Fruit fly (Drosophila melanogaster) whole organism, embryonic: ENCODE data around the gene CG42269.

Source experiments
- Bdp1 ChIP-seq: fragments of 200-800 bp; sonication (Bioruptor generic); optimal IDR thresholded peaks from 3 replicates; lab custom pipeline; 2016; ENCODE audit warnings: missing biosample characterization, missing genetic modification characterization
- Bgb ChIP-seq: fragments of 200-800 bp; sonication (Bioruptor generic); IDR thresholded peaks from 2 replicates; pipeline ENCODE4 v1.3.6; 2022; ENCODE audit warnings: missing biosample characterization, missing genetic modification characterization; ENCODE audit not compliant: partially characterized antibody
- CG10543 ChIP-seq: fragments of 200-800 bp; sonication (Bioruptor generic); optimal IDR thresholded peaks from 3 replicates; lab custom pipeline; 2017; ENCODE audit warnings: missing biosample characterization, mild to moderate bottlenecking, missing genetic modification characterization, moderate library complexity
- CG10565 ChIP-seq: fragments of 200-800 bp; sonication (Bioruptor generic); optimal IDR thresholded peaks from 3 replicates; lab custom pipeline; 2016; ENCODE audit warnings: missing biosample characterization, mild to moderate bottlenecking, missing genetic modification characterization
- CG12769 ChIP-seq: fragments of 200-800 bp; sonication (Bioruptor generic); optimal IDR thresholded peaks from 2 replicates; lab custom pipeline; 2019; ENCODE audit warnings: missing biosample characterization, mild to moderate bottlenecking, missing genetic modification characterization, moderate library complexity
- CG14014 ChIP-seq: fragments of 200-800 bp; sonication (Bioruptor generic); IDR thresholded peaks from 2 replicates; pipeline ENCODE4 v1.3.6; 2022; ENCODE audit warnings: missing biosample characterization, missing genetic modification characterization
- CG15011 ChIP-seq: fragments of 200-800 bp; sonication (Bioruptor generic); optimal IDR thresholded peaks from 3 replicates; lab custom pipeline; 2018; ENCODE audit warnings: missing biosample characterization, mild to moderate bottlenecking, missing genetic modification characterization
- CG15601 ChIP-seq: fragments of 200-800 bp; sonication (Bioruptor generic); optimal IDR thresholded peaks from 3 replicates; lab custom pipeline; 2019; ENCODE audit warnings: missing biosample characterization, mild to moderate bottlenecking, missing genetic modification characterization, moderate library complexity
- CG17912 ChIP-seq: fragments of 200-800 bp; sonication (Bioruptor generic); optimal IDR thresholded peaks from 2 replicates; lab custom pipeline; 2018; ENCODE audit warnings: missing biosample characterization, mild to moderate bottlenecking, missing genetic modification characterization
- CG31388 ChIP-seq: fragments of 200-800 bp; sonication (Bioruptor generic); optimal IDR thresholded peaks from 2 replicates; lab custom pipeline; 2016; ENCODE audit warnings: missing biosample characterization, missing genetic modification characterization
- CG3995 ChIP-seq: fragments of 200-800 bp; sonication (Bioruptor generic); optimal IDR thresholded peaks from 3 replicates; lab custom pipeline; 2016; ENCODE audit warnings: missing biosample characterization, missing genetic modification characterization
- CG4282 ChIP-seq: fragments of 200-800 bp; sonication (Bioruptor generic); optimal IDR thresholded peaks from 2 replicates; lab custom pipeline; 2016; ENCODE audit warnings: missing biosample characterization, missing genetic modification characterization
- CG4328 ChIP-seq: fragments of 200-800 bp; sonication (Bioruptor generic); optimal IDR thresholded peaks from 3 replicates; lab custom pipeline; 2017; ENCODE audit warnings: missing biosample characterization, missing genetic modification reagents, missing genetic modification characterization
- CG5953 ChIP-seq: fragments of 200-800 bp; sonication (Bioruptor generic); IDR thresholded peaks from 2 replicates; pipeline ENCODE4 v1.3.6; 2022; ENCODE audit warnings: missing biosample characterization, missing genetic modification characterization
- CG7372 ChIP-seq: fragments of 200-800 bp; sonication (Bioruptor generic); IDR thresholded peaks from 2 replicates; pipeline ENCODE4 v1.3.6; 2022; ENCODE audit warnings: missing biosample characterization, missing genetic modification characterization
- CG7745 ChIP-seq: fragments of 200-800 bp; sonication (Bioruptor generic); optimal IDR thresholded peaks from 2 replicates; lab custom pipeline; 2018; ENCODE audit warnings: missing biosample characterization, mild to moderate bottlenecking, missing genetic modification characterization, moderate library complexity
- CG8281 ChIP-seq: fragments of 200-800 bp; sonication (Bioruptor generic); optimal IDR thresholded peaks from 2 replicates; lab custom pipeline; 2018; ENCODE audit warnings: missing biosample characterization, mild to moderate bottlenecking, missing genetic modification characterization, moderate library complexity
- CG8388 ChIP-seq: fragments of 200-800 bp; sonication (Bioruptor generic); optimal IDR thresholded peaks from 2 replicates; lab custom pipeline; 2019; ENCODE audit warnings: missing biosample characterization, mild to moderate bottlenecking, missing genetic modification characterization, moderate library complexity
- CG8924 ChIP-seq: fragments of 200-800 bp; optimal IDR thresholded peaks from 3 replicates; lab custom pipeline; 2019; ENCODE audit warnings: missing biosample characterization, mild to moderate bottlenecking, missing genetic modification characterization, moderate library complexity
- CG9727 ChIP-seq: fragments of 200-800 bp; sonication (Bioruptor generic); optimal IDR thresholded peaks from 3 replicates; lab custom pipeline; 2017; ENCODE audit warnings: missing biosample characterization, mild to moderate bottlenecking, missing genetic modification characterization
- E2f1 ChIP-seq: fragments of 200-800 bp; sonication (Bioruptor generic); IDR thresholded peaks from 2 replicates; pipeline ENCODE4 v1.3.6; 2022; ENCODE audit warnings: missing biosample characterization, missing genetic modification characterization
- ERR ChIP-seq: fragments of 200-800 bp; sonication (Bioruptor generic); optimal IDR thresholded peaks from 2 replicates; lab custom pipeline; 2016; ENCODE audit warnings: missing biosample characterization, missing genetic modification characterization
- Hsf ChIP-seq: fragments of 200-800 bp; sonication (Bioruptor generic); optimal IDR thresholded peaks from 3 replicates; lab custom pipeline; 2016; ENCODE audit warnings: missing biosample characterization, missing genetic modification characterization
- Mrtf ChIP-seq: fragments of 200-800 bp; sonication (Bioruptor generic); IDR thresholded peaks from 3 replicates; pipeline ENCODE4 v1.3.6; 2022; ENCODE audit warnings: missing biosample characterization, missing genetic modification characterization
- NC2β ChIP-seq: fragments of 200-800 bp; sonication (Bioruptor generic); optimal IDR thresholded peaks from 2 replicates; lab custom pipeline; 2016; ENCODE audit warnings: missing biosample characterization, missing genetic modification characterization
- Nf-YB ChIP-seq: fragments of 200-800 bp; sonication (Bioruptor generic); optimal IDR thresholded peaks from 3 replicates; lab custom pipeline; 2019; ENCODE audit warnings: missing biosample characterization, mild to moderate bottlenecking, missing genetic modification characterization, moderate library complexity
- Poxn ChIP-seq: fragments of 200-800 bp; sonication (Bioruptor generic); IDR thresholded peaks from 2 replicates; pipeline ENCODE4 v1.3.6; 2022; ENCODE audit warnings: missing biosample characterization, missing genetic modification characterization
- Side ChIP-seq: fragments of 200-800 bp; sonication (Bioruptor generic); optimal IDR thresholded peaks from 2 replicates; lab custom pipeline; 2016; ENCODE audit warnings: missing biosample characterization, missing genetic modification characterization
- Trl ChIP-seq, 3 experiments: fragments of >200 bp in 2 of 3; fragments of 200-800 bp in 1 of 3; sonication (Bioruptor generic) in 1 of 3; optimal IDR thresholded peaks; 2 replicates in 1 of 3; 3 replicates in 2 of 3; lab custom pipeline; 2016 to 2017; ENCODE audit warnings: missing biosample characterization in 1 of 3, missing genetic modification characterization in 1 of 3
- ap ChIP-seq: fragments of 200-800 bp; sonication (Bioruptor generic); IDR thresholded peaks from 2 replicates; pipeline ENCODE4 v1.3.6; 2022; ENCODE audit warnings: missing biosample characterization, missing genetic modification characterization
- bab2 ChIP-seq: fragments of 200-800 bp; sonication (Bioruptor generic); optimal IDR thresholded peaks from 2 replicates; lab custom pipeline; 2016; ENCODE audit warnings: missing biosample characterization, missing genetic modification characterization
- chn ChIP-seq: fragments of 200-800 bp; sonication (Bioruptor generic); optimal IDR thresholded peaks from 2 replicates; lab custom pipeline; 2016; ENCODE audit warnings: missing biosample characterization, missing genetic modification characterization
- crc ChIP-seq: fragments of 200-800 bp; sonication (Bioruptor generic); optimal IDR thresholded peaks from 2 replicates; lab custom pipeline; 2016; ENCODE audit warnings: missing biosample characterization, missing genetic modification characterization
- dati ChIP-seq: fragments of 200-800 bp; sonication (Bioruptor generic); IDR thresholded peaks from 2 replicates; pipeline ENCODE4 v1.3.6; 2022; ENCODE audit warnings: missing biosample characterization, missing genetic modification characterization
- emc ChIP-seq: fragments of 200-800 bp; sonication (Bioruptor generic); optimal IDR thresholded peaks from 2 replicates; lab custom pipeline; 2016; ENCODE audit warnings: missing biosample characterization, missing genetic modification characterization
- fd102C ChIP-seq: fragments of 200-800 bp; sonication (Bioruptor generic); optimal IDR thresholded peaks from 2 replicates; lab custom pipeline; 2018; ENCODE audit warnings: missing biosample characterization, mild to moderate bottlenecking, missing genetic modification characterization, moderate library complexity
- fd96Cb ChIP-seq: fragments of 200-800 bp; sonication (Bioruptor generic); optimal IDR thresholded peaks from 2 replicates; lab custom pipeline; 2018; ENCODE audit warnings: missing biosample characterization, mild to moderate bottlenecking, missing genetic modification characterization, moderate library complexity
- grau ChIP-seq: fragments of 200-800 bp; optimal IDR thresholded peaks from 3 replicates; lab custom pipeline; 2019; ENCODE audit warnings: missing biosample characterization, mild to moderate bottlenecking, missing genetic modification characterization, moderate library complexity
- gt ChIP-seq: fragments of 200-800 bp; sonication (Bioruptor generic); IDR thresholded peaks from 2 replicates; pipeline ENCODE4 v1.3.6; 2022; ENCODE audit warnings: missing biosample characterization, missing genetic modification characterization
- hth ChIP-seq: fragments of >200 bp; optimal IDR thresholded peaks from 2 replicates; lab custom pipeline; 2017; ENCODE audit warnings: inconsistent platforms
- jigr1 ChIP-seq: fragments of 200-800 bp; sonication (Bioruptor generic); IDR thresholded peaks from 3 replicates; pipeline ENCODE4 v1.3.6; 2022; ENCODE audit warnings: missing biosample characterization, missing genetic modification characterization
- klu ChIP-seq: fragments of 200-800 bp; sonication (Bioruptor generic); IDR thresholded peaks from 2 replicates; pipeline ENCODE4 v1.3.6; 2022; ENCODE audit warnings: missing biosample characterization, missing genetic modification characterization
- maf-S ChIP-seq: fragments of 200-800 bp; sonication (Bioruptor generic); optimal IDR thresholded peaks from 2 replicates; lab custom pipeline; 2016; ENCODE audit warnings: missing biosample characterization, missing genetic modification characterization
- mld ChIP-seq: fragments of 200-800 bp; sonication (Bioruptor generic); IDR thresholded peaks from 3 replicates; pipeline ENCODE4 v1.3.6; 2022; ENCODE audit warnings: missing biosample characterization, missing genetic modification characterization; ENCODE audit not compliant: partially characterized antibody
- nau ChIP-seq: fragments of 200-800 bp; sonication (Bioruptor generic); optimal IDR thresholded peaks from 3 replicates; lab custom pipeline; 2017; ENCODE audit warnings: missing biosample characterization, mild to moderate bottlenecking, missing genetic modification characterization, missing genetic modification reagents
- p53 ChIP-seq: fragments of 200-800 bp; sonication (Bioruptor generic); optimal IDR thresholded peaks from 2 replicates; lab custom pipeline; 2016; ENCODE audit warnings: missing biosample characterization, missing genetic modification characterization
- peb ChIP-seq: fragments of 200-800 bp; sonication (Bioruptor generic); IDR thresholded peaks from 2 replicates; pipeline ENCODE4 v1.3.6; 2022; ENCODE audit warnings: missing biosample characterization, missing genetic modification characterization
- so ChIP-seq: fragments of 200-800 bp; sonication (Bioruptor generic); IDR thresholded peaks from 3 replicates; pipeline ENCODE4 v1.3.6; 2022; ENCODE audit warnings: missing biosample characterization, missing genetic modification characterization
- tin ChIP-seq: fragments of 200-800 bp; sonication (Bioruptor generic); optimal IDR thresholded peaks from 3 replicates; lab custom pipeline; 2016; ENCODE audit warnings: missing biosample characterization, missing genetic modification characterization
- tll ChIP-seq, 2 experiments: fragments of 200-800 bp in 1 of 2; fragments of >200 bp in 1 of 2; sonication (Bioruptor generic) in 1 of 2; optimal IDR thresholded peaks; 2 replicates each; lab custom pipeline; 2017 to 2019; ENCODE audit warnings: missing biosample characterization in 2 of 2, missing genetic modification characterization in 2 of 2, mild to moderate bottlenecking in 1 of 2, moderate library complexity in 1 of 2

CG42269 gene

DNA sequence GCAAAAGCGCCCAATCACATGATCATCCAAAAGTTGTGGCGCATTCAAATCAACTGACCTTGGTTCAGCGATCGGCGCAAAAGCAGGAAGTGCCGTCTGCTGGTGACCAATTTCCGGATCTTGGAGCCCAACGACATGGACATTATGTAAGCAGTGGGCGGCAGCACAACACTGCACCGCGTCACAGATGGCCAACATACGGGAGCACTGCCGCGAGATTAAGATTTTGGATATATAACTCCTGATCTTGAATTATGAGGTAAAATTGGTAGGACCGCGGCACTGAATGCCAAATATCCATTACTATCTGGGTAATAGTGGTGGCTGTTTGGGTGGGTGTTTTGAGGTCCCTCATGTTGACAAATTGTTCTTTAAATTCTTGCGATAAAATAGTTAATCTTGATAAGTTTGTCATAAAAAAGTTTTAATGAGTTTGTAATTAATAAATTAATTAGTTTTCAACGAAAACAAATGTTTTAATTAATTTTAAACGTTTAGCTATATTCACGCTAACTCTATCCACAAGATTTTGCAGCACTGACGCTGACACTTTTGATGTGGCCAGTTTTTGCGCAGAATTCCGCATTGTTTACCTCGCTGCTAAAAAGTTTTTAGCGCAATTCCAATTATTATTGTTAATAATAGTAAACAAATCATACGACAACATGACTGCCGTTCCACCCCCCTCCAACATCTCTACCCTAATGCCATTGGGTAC, 9.0 kb downstream of the CG42269 start, which contains the start of the genes CG13295 and CG6610 (continued):
- TF ChIP-seq CG17912 (GFP tag; lab: Kevin White, UChicago), result no peak
- no peak for TF ChIP-seq Trl (optimal IDR thresholded peaks at IDR 0.05; lab: Kevin White, UChicago)
- TF ChIP-seq Trl (GFP tag; optimal IDR thresholded peaks at IDR 0.05; lab: Kevin White, UChicago), result peak; percentile 30
- no peak for TF ChIP-seq mld
- no peak for TF ChIP-seq maf-S (GFP tag; lab: Kevin White, UChicago)
- TF ChIP-seq hth (lab: Kevin White, UChicago), result no peak
- peak; percentile 54 for TF ChIP-seq CG15601 (tag; lab: Kevin White, UChicago)
- no peak for TF ChIP-seq CG7745 (tag; lab: Kevin White, UChicago)
- TF ChIP-seq ap (GFP tag; lab: Robert Waterston, UW), result no peak
- TF ChIP-seq tll (GFP tag; optimal IDR thresholded peaks at IDR 0.05; lab: Kevin White, UChicago), result peak in 1 of 2 experiments; percentile 52
- peak; percentile 27 for TF ChIP-seq fd96Cb (tag; lab: Kevin White, UChicago)
- TF ChIP-seq Nf-YB, result no peak
- TF ChIP-seq CG14014 (GFP tag; lab: Robert Waterston, UW), result 0 out of 2 replicates have a peak, but pooled peaks have one; percentile 44
- no peak for TF ChIP-seq NC2β (GFP tag; lab: Kevin White, UChicago)
- TF ChIP-seq CG8388 (GFP tag; lab: Kevin White, UChicago), result peak; percentile 7
- peak; percentile 61 for TF ChIP-seq CG4328 (GFP tag; lab: Kevin White, UChicago)
- peak; percentile 27 for TF ChIP-seq bab2 (GFP tag; lab: Kevin White, UChicago)
- TF ChIP-seq CG12769 (tag; lab: Kevin White, UChicago), result no peak
- no peak for TF ChIP-seq fd102C (GFP tag; lab: Kevin White, UChicago)
- TF ChIP-seq so (GFP tag; lab: Robert Waterston, UW), result no peak
- TF ChIP-seq CG4282 (GFP tag; lab: Kevin White, UChicago), result no peak
- TF ChIP-seq CG5953 (GFP tag; lab: Robert Waterston, UW), result no peak
- TF ChIP-seq gt (GFP tag; lab: Robert Waterston, UW), result no peak
- peak; percentile 62 for TF ChIP-seq Hsf (GFP tag; lab: Kevin White, UChicago)
- TF ChIP-seq Mrtf (GFP tag; lab: Robert Waterston, UW), result peak; percentile 55; the same call in 1 of the 3 replicates
- TF ChIP-seq CG9727 (GFP tag; lab: Kevin White, UChicago), result peak; percentile 67
- no peak for TF ChIP-seq p53 (GFP tag; lab: Kevin White, UChicago)
- peak; percentile 75 for TF ChIP-seq CG10543 (GFP tag; lab: Kevin White, UChicago)
- peak; percentile 54 for TF ChIP-seq klu (GFP tag; lab: Robert Waterston, UW)
- 0 out of 2 replicates have a peak, but pooled peaks have one; percentile 31 for TF ChIP-seq Bgb
- no peak for TF ChIP-seq CG8281 (tag; lab: Kevin White, UChicago)
- TF ChIP-seq CG8924 (tag; lab: Kevin White, UChicago), result peak; percentile 78
- no peak for TF ChIP-seq Bdp1 (GFP tag; lab: Kevin White, UChicago)
- peak; percentile 43 for TF ChIP-seq chn (GFP tag; lab: Kevin White, UChicago)
- peak; percentile 58; the same call in 1 of the 2 replicates for TF ChIP-seq CG7372
- TF ChIP-seq crc, result no peak
- no peak for TF ChIP-seq CG31388 (GFP tag; lab: Kevin White, UChicago)
- peak; percentile 29 for TF ChIP-seq Side (GFP tag; lab: Kevin White, UChicago)
- no peak for TF ChIP-seq Poxn (GFP tag; lab: Robert Waterston, UW)
- no peak for TF ChIP-seq nau (GFP tag; lab: Kevin White, UChicago)
- peak; percentile 57 for TF ChIP-seq tin (GFP tag; lab: Kevin White, UChicago)
- TF ChIP-seq E2f1 (GFP tag; lab: Robert Waterston, UW), result no peak
- TF ChIP-seq peb (GFP tag; lab: Robert Waterston, UW), result 0 out of 2 replicates have a peak, but pooled peaks have one; percentile 14
- no peak for TF ChIP-seq ERR (GFP tag; lab: Kevin White, UChicago)
- TF ChIP-seq grau (tag; lab: Kevin White, UChicago), result peak; percentile 73
- TF ChIP-seq CG10565 (GFP tag; lab: Kevin White, UChicago), result no peak
- TF ChIP-seq emc, result no peak
- no peak for TF ChIP-seq jigr1 (GFP tag; lab: Robert Waterston, UW)
- TF ChIP-seq dati (GFP tag; lab: Robert Waterston, UW), result no peak
- TF ChIP-seq CG15011 (GFP tag; lab: Kevin White, UChicago), result peak; percentile 36
- no peak for TF ChIP-seq CG3995 (GFP tag; lab: Kevin White, UChicago)
